Worm (Caenorhabditis elegans) whole organism, L1 larva: ENCODE data around the gene lido-14.

Experiments used
- C04F5.9 ChIP-seq: sonication (generic microtip); optimal IDR thresholded peaks from 2 replicates; lab custom pipeline; 2016; ENCODE audit warnings: missing genetic modification characterization, missing compliant biosample characterization
- C16A3.4 ChIP-seq: fragments of 150-350 bp; optimal IDR thresholded peaks from 2 replicates; lab custom pipeline; 2014; ENCODE audit warnings: missing biosample characterization, missing genetic modification characterization
- C34B4.2 ChIP-seq: sonication (generic microtip); optimal IDR thresholded peaks from 2 replicates; lab custom pipeline; 2017; ENCODE audit warnings: mild to moderate bottlenecking, missing genetic modification characterization, missing compliant biosample characterization
- F16B12.6 ChIP-seq: fragments of 150-350 bp; optimal IDR thresholded peaks from 2 replicates; lab custom pipeline; 2014; ENCODE audit warnings: missing biosample characterization, missing genetic modification characterization
- ama-1 ChIP-seq: fragments of 150-350 bp; optimal IDR thresholded peaks from 2 replicates; lab custom pipeline; 2014
- blmp-1 ChIP-seq: fragments of 150-350 bp; optimal IDR thresholded peaks from 2 replicates; lab custom pipeline; 2014; ENCODE audit warnings: missing biosample characterization, missing genetic modification characterization
- ceh-63 ChIP-seq: fragments of 200-800 bp; sonication (Bioruptor generic); optimal IDR thresholded peaks from 2 replicates; lab custom pipeline; 2018; ENCODE audit warnings: mild to moderate bottlenecking, missing genetic modification characterization, missing compliant biosample characterization
- ceh-8 ChIP-seq: fragments of 200-800 bp; sonication (Bioruptor generic); optimal IDR thresholded peaks from 2 replicates; lab custom pipeline; 2018; ENCODE audit warnings: mild to moderate bottlenecking, missing genetic modification characterization, moderate library complexity, missing compliant biosample characterization
- ceh-82 ChIP-seq, 3 experiments: fragments of 150-350 bp in 1 of 3; sonication (generic microtip) in 2 of 3; optimal IDR thresholded peaks; 2 replicates each; lab custom pipeline; 2014 to 2017; ENCODE audit warnings: missing biosample characterization in 3 of 3, missing genetic modification characterization in 3 of 3
- ceh-90 ChIP-seq: sonication (generic microtip); optimal IDR thresholded peaks from 2 replicates; lab custom pipeline; 2016; ENCODE audit warnings: missing genetic modification characterization, missing compliant biosample characterization
- dpl-1 ChIP-seq, 3 experiments: fragments of 150-350 bp in 2 of 3; sonication (generic microtip) in 1 of 3; optimal IDR thresholded peaks; 2 replicates each; lab custom pipeline; 2014 to 2017; ENCODE audit warnings: missing biosample characterization in 3 of 3, missing genetic modification characterization in 3 of 3, missing genetic modification reagents in 3 of 3
- efl-1 ChIP-seq, 4 experiments: fragments of 150-350 bp; optimal IDR thresholded peaks in 3 of 4; peaks in 1 of 4; 1 replicate in 1 of 4; 2 replicates in 3 of 4; lab custom pipeline; 2014; ENCODE audit warnings: missing biosample characterization in 2 of 4, missing genetic modification characterization in 2 of 4, missing genetic modification reagents in 2 of 4
- egl-27 ChIP-seq, 2 experiments: fragments of 150-350 bp in 1 of 2; sonication (generic microtip); optimal IDR thresholded peaks; 3 replicates each; lab custom pipeline; 2017 to 2018; ENCODE audit warnings: missing biosample characterization in 2 of 2, missing genetic modification characterization in 2 of 2, missing genetic modification reagents in 2 of 2
- elt-3 ChIP-seq, 6 experiments: fragments of 150-350 bp in 1 of 6; sonication (generic microtip); optimal IDR thresholded peaks; 2 replicates each; lab custom pipeline; 2017 to 2018; ENCODE audit warnings: missing biosample characterization in 6 of 6, missing genetic modification characterization in 6 of 6, inconsistent platforms in 1 of 6
- ets-5 ChIP-seq: fragments of 200-800 bp; sonication (Bioruptor generic); IDR thresholded peaks from 2 replicates; pipeline ENCODE4 v1.3.6; 2022; ENCODE audit warnings: missing genetic modification characterization, missing compliant biosample characterization
- fkh-4 ChIP-seq: sonication (generic microtip); optimal IDR thresholded peaks from 2 replicates; lab custom pipeline; 2016; ENCODE audit warnings: missing compliant biosample characterization, missing genetic modification characterization, borderline replicate concordance
- fos-1 ChIP-seq: fragments of 150-350 bp; optimal IDR thresholded peaks from 2 replicates; lab custom pipeline; 2014; ENCODE audit warnings: missing biosample characterization, missing genetic modification characterization
- grh-1 ChIP-seq: fragments of 200-800 bp; sonication (Bioruptor generic); IDR thresholded peaks from 2 replicates; pipeline ENCODE4 v1.3.6; 2022; ENCODE audit warnings: missing genetic modification reagents, missing genetic modification characterization, missing compliant biosample characterization
- lin-15B ChIP-seq: fragments of 150-350 bp; sonication (generic microtip); optimal IDR thresholded peaks from 3 replicates; lab custom pipeline; 2014; ENCODE audit warnings: missing biosample characterization, missing genetic modification characterization
- lin-35 ChIP-seq, 2 experiments: fragments of 150-350 bp; optimal IDR thresholded peaks; 2 replicates each; lab custom pipeline; 2014; ENCODE audit warnings: missing biosample characterization in 2 of 2, missing genetic modification characterization in 2 of 2, missing genetic modification reagents in 2 of 2
- lin-39 ChIP-seq: fragments of 150-350 bp; optimal IDR thresholded peaks from 2 replicates; lab custom pipeline; 2014; ENCODE audit warnings: missing biosample characterization, missing genetic modification reagents, missing genetic modification characterization
- lir-3 ChIP-seq: sonication (generic microtip); optimal IDR thresholded peaks from 2 replicates; lab custom pipeline; 2016; ENCODE audit warnings: mild to moderate bottlenecking, missing genetic modification characterization, moderate library complexity, missing compliant biosample characterization; ENCODE audit not compliant: poor library complexity
- lsy-2 ChIP-seq, 2 experiments: fragments of 150-350 bp; optimal IDR thresholded peaks; 2 replicates each; lab custom pipeline; 2014; ENCODE audit warnings: missing biosample characterization in 2 of 2, missing genetic modification characterization in 2 of 2
- mdl-1 ChIP-seq, 2 experiments: fragments of 150-350 bp; optimal IDR thresholded peaks; 2 replicates each; lab custom pipeline; 2014 to 2017; ENCODE audit warnings: missing biosample characterization in 2 of 2, missing genetic modification characterization in 2 of 2, inconsistent platforms in 1 of 2
- nhr-11 ChIP-seq: fragments of 150-350 bp; optimal IDR thresholded peaks from 2 replicates; lab custom pipeline; 2014; ENCODE audit warnings: missing biosample characterization, missing genetic modification characterization
- nhr-19 ChIP-seq: fragments of 200-800 bp; sonication (Bioruptor generic); conservative IDR thresholded peaks from 2 replicates; pipeline ENCODE4 v1.3.6; 2022; ENCODE audit warnings: missing genetic modification characterization, missing compliant biosample characterization
- nhr-20 ChIP-seq: sonication (generic microtip); optimal IDR thresholded peaks from 2 replicates; lab custom pipeline; 2016; ENCODE audit warnings: mild to moderate bottlenecking, missing genetic modification characterization, missing compliant biosample characterization
- nhr-28 ChIP-seq: fragments of 150-350 bp; optimal IDR thresholded peaks from 2 replicates; lab custom pipeline; 2014; ENCODE audit warnings: missing biosample characterization, missing genetic modification characterization
- nhr-47 ChIP-seq: sonication (generic microtip); optimal IDR thresholded peaks from 2 replicates; lab custom pipeline; 2016; ENCODE audit warnings: mild to moderate bottlenecking, missing genetic modification characterization, moderate library complexity, missing compliant biosample characterization
- nhr-77 ChIP-seq: fragments of 150-350 bp; optimal IDR thresholded peaks from 2 replicates; lab custom pipeline; 2014; ENCODE audit warnings: missing biosample characterization, missing genetic modification characterization
- nhr-90 ChIP-seq: sonication (generic microtip); optimal IDR thresholded peaks from 2 replicates; lab custom pipeline; 2016; ENCODE audit warnings: mild to moderate bottlenecking, missing genetic modification characterization, missing compliant biosample characterization; ENCODE audit not compliant: poor library complexity
- pag-3 ChIP-seq: sonication (generic microtip); optimal IDR thresholded peaks from 2 replicates; lab custom pipeline; 2017; ENCODE audit warnings: missing genetic modification characterization, mild to moderate bottlenecking, missing compliant biosample characterization, antibody characterized with exemption, borderline replicate concordance; ENCODE audit not compliant: insufficient read depth
- pax-3 ChIP-seq: fragments of 200-800 bp; sonication (Bioruptor generic); optimal IDR thresholded peaks from 2 replicates; lab custom pipeline; 2018; ENCODE audit warnings: mild to moderate bottlenecking, missing genetic modification characterization, moderate library complexity, missing compliant biosample characterization
- pqm-1 ChIP-seq: sonication (generic microtip); optimal IDR thresholded peaks from 3 replicates; lab custom pipeline; 2017; ENCODE audit warnings: missing biosample characterization, missing genetic modification characterization
- rnt-1 ChIP-seq: sonication (generic microtip); optimal IDR thresholded peaks from 2 replicates; lab custom pipeline; 2016; ENCODE audit warnings: mild to moderate bottlenecking, missing genetic modification characterization, moderate library complexity, missing compliant biosample characterization
- snpc-4 ChIP-seq: fragments of 150-350 bp; optimal IDR thresholded peaks from 2 replicates; lab custom pipeline; 2014; ENCODE audit warnings: missing biosample characterization, missing genetic modification characterization
- tbx-2 ChIP-seq: sonication (generic microtip); optimal IDR thresholded peaks from 2 replicates; lab custom pipeline; 2016; ENCODE audit warnings: missing genetic modification characterization, missing compliant biosample characterization
- unc-130 ChIP-seq: fragments of 150-350 bp; optimal IDR thresholded peaks from 2 replicates; lab custom pipeline; 2017; ENCODE audit warnings: missing biosample characterization, missing genetic modification characterization, inconsistent platforms
- unc-98 ChIP-seq: fragments of 200-800 bp; sonication (Bioruptor generic); IDR thresholded peaks from 2 replicates; pipeline ENCODE4 v1.3.6; 2022; ENCODE audit warnings: missing genetic modification characterization, missing compliant biosample characterization
- zag-1 ChIP-seq: fragments of 150-350 bp; optimal IDR thresholded peaks from 2 replicates; lab custom pipeline; 2014; ENCODE audit warnings: missing biosample characterization, missing genetic modification characterization

The lido-14 gene

ce11 chrII:3344917-3345316, 14.0 kb upstream of the lido-14 start, which contains the start of gene bath-28:
Gene bath-28 (minus strand): TSS chrII:3344967.
- TF ChIP-seq tbx-2 (tag; lab: Kevin White, UChicago) = no peak
- TF ChIP-seq C16A3.4 (tag; lab: Kevin White, UChicago) = no peak
- TF ChIP-seq dpl-1 (GFP tag; optimal IDR thresholded peaks at IDR 0.05; lab: Kevin White, UChicago) = no peak
- TF ChIP-seq ets-5 = no peak
- TF ChIP-seq snpc-4 = no peak
- no peak for TF ChIP-seq unc-98 (GFP tag; lab: Robert Waterston, UW)
- TF ChIP-seq lin-35 (GFP tag; optimal IDR thresholded peaks at IDR 0.05; lab: Kevin White, UChicago) = no peak
- TF ChIP-seq nhr-11 = no peak
- TF ChIP-seq C34B4.2 (tag; lab: Kevin White, UChicago) = no peak
- TF ChIP-seq pag-3 = no peak

ce11 chrII:3346328-3346780, 12.6 kb upstream of the lido-14 start, which contains the start of gene bath-30:
Gene bath-30 (minus strand): TSS chrII:3346378.
- no peak for TF ChIP-seq elt-3 (tag; optimal IDR thresholded peaks at IDR 0.05; lab: Kevin White, UChicago)
- TF ChIP-seq pax-3 (tag; lab: Kevin White, UChicago) = no peak
- TF ChIP-seq nhr-90 (tag; lab: Kevin White, UChicago) = no peak
- TF ChIP-seq ceh-8 (GFP tag; lab: Kevin White, UChicago) = no peak
- no peak for TF ChIP-seq grh-1 (GFP tag; lab: Robert Waterston, UW)
- TF ChIP-seq mdl-1 (tag; optimal IDR thresholded peaks at IDR 0.05; lab: Kevin White, UChicago) = no peak
- TF ChIP-seq dpl-1 (GFP tag; optimal IDR thresholded peaks at IDR 0.05; lab: Kevin White, UChicago) = no peak
- no peak for TF ChIP-seq lin-15B (tag; lab: Kevin White, UChicago)
- TF ChIP-seq pqm-1 (tag; lab: Kevin White, UChicago) = no peak
- no peak for TF ChIP-seq lir-3 (tag; lab: Kevin White, UChicago)
- no peak for TF ChIP-seq lin-39
- TF ChIP-seq nhr-77 = no peak
- no peak for TF ChIP-seq ama-1 (lab: Kevin White, UChicago)
- no peak for TF ChIP-seq C04F5.9 (tag; lab: Kevin White, UChicago)
- no peak for TF ChIP-seq efl-1 (optimal IDR thresholded peaks at IDR 0.05; lab: Kevin White, UChicago)
- no peak for TF ChIP-seq efl-1 (GFP tag; optimal IDR thresholded peaks at IDR 0.05 in 1 of 2; lab: Kevin White, UChicago)
- no peak for TF ChIP-seq ceh-82 (tag; optimal IDR thresholded peaks at IDR 0.05; lab: Kevin White, UChicago)
- TF ChIP-seq unc-130 (tag; lab: Kevin White, UChicago) = no peak
- TF ChIP-seq, all 84 proteins: peak for 0

ce11 chrII:3347940-3348610, 10.9 kb upstream of the lido-14 start, which contains the start of the genes F14D2.14 and bath-29:
Gene F14D2.14 (minus strand): TSS chrII:3347990.
Gene bath-29 (plus strand): TSS chrII:3348560.
- TF ChIP-seq nhr-19 (GFP tag; lab: Robert Waterston, UW) = no peak
- no peak for TF ChIP-seq nhr-28
- TF ChIP-seq nhr-20 (tag; lab: Kevin White, UChicago) = no peak
- no peak for TF ChIP-seq nhr-77
- no peak for TF ChIP-seq zag-1 (tag; lab: Kevin White, UChicago)
- TF ChIP-seq lsy-2 (tag; optimal IDR thresholded peaks at IDR 0.05; lab: Kevin White, UChicago) = no peak
- no peak for TF ChIP-seq elt-3 (tag; optimal IDR thresholded peaks at IDR 0.05; lab: Kevin White, UChicago)
- no peak for TF ChIP-seq F16B12.6 (tag; lab: Kevin White, UChicago)
- TF ChIP-seq blmp-1 (tag; lab: Kevin White, UChicago) = no peak
- no peak for TF ChIP-seq ceh-90 (tag; lab: Kevin White, UChicago)
- TF ChIP-seq egl-27 (tag; optimal IDR thresholded peaks at IDR 0.05; lab: Kevin White, UChicago) = no peak
- TF ChIP-seq grh-1 (GFP tag; lab: Robert Waterston, UW) = no peak
- TF ChIP-seq fkh-4 (tag; lab: Kevin White, UChicago) = no peak
- TF ChIP-seq rnt-1 (tag; lab: Kevin White, UChicago) = no peak
- TF ChIP-seq ceh-63 (GFP tag; lab: Kevin White, UChicago) = no peak
- no peak for TF ChIP-seq C04F5.9 (tag; lab: Kevin White, UChicago)
- TF ChIP-seq snpc-4 = no peak
- no peak for TF ChIP-seq nhr-47 (tag; lab: Kevin White, UChicago)
- no peak for TF ChIP-seq fos-1
